Fruit fly (Drosophila melanogaster) whole organism, pupa: ENCODE data around the gene odd.

Experiments
- CG15710 ChIP-seq: fragments of 200-800 bp; sonication (Bioruptor generic); optimal IDR thresholded peaks from 2 replicates; lab custom pipeline; 2018; ENCODE audit warnings: missing biosample characterization, mild to moderate bottlenecking, missing genetic modification characterization, moderate library complexity
- CG17806 ChIP-seq: fragments of 200-800 bp; sonication (Bioruptor generic); optimal IDR thresholded peaks from 2 replicates; lab custom pipeline; 2018; ENCODE audit warnings: missing biosample characterization, mild to moderate bottlenecking, missing genetic modification characterization, moderate library complexity
- CG8301 ChIP-seq: fragments of 200-800 bp; sonication (Bioruptor generic); optimal IDR thresholded peaks from 2 replicates; lab custom pipeline; 2018; ENCODE audit warnings: missing biosample characterization, mild to moderate bottlenecking, missing genetic modification characterization

dm6 chr2L:3606462-3607270, at the start of gene odd:
- TF ChIP-seq CG8301 (tag; lab: Kevin White, UChicago) (no peak), CG17806 (tag; lab: Kevin White, UChicago) (no peak), CG15710 (tag; lab: Kevin White, UChicago) (no peak)
